Worm (Caenorhabditis elegans) whole organism, mixed stage, embryonic: Measurements from ENCODE around the gene ttn-1.

Experiments
- M03D4.4 ChIP-seq: sonication (generic microtip); optimal IDR thresholded peaks from 2 replicates; lab custom pipeline; 2017; ENCODE audit warnings: mild to moderate bottlenecking, missing genetic modification characterization, missing compliant biosample characterization
- blmp-1 ChIP-seq: fragments of 150-350 bp; optimal IDR thresholded peaks from 2 replicates; lab custom pipeline; 2014; ENCODE audit warnings: missing biosample characterization, missing genetic modification characterization
- ceh-39 ChIP-seq: fragments of 150-350 bp; optimal IDR thresholded peaks from 2 replicates; lab custom pipeline; 2014; ENCODE audit warnings: missing biosample characterization, missing genetic modification characterization
- ceh-43 ChIP-seq: fragments of 200-800 bp; sonication (Bioruptor generic); optimal IDR thresholded peaks from 2 replicates; lab custom pipeline; 2018; ENCODE audit warnings: mild to moderate bottlenecking, missing genetic modification characterization, moderate library complexity, missing compliant biosample characterization
- ceh-83 ChIP-seq: fragments of 200-800 bp; sonication (Bioruptor generic); optimal IDR thresholded peaks from 2 replicates; lab custom pipeline; 2018; ENCODE audit warnings: mild to moderate bottlenecking, missing genetic modification characterization, missing compliant biosample characterization
- ces-1 ChIP-seq: fragments of 150-350 bp; optimal IDR thresholded peaks from 2 replicates; lab custom pipeline; 2014; ENCODE audit warnings: missing biosample characterization, missing genetic modification reagents, missing genetic modification characterization
- cnd-1 ChIP-seq: fragments of 200-800 bp; sonication (Bioruptor generic); optimal IDR thresholded peaks from 2 replicates; lab custom pipeline; 2018; ENCODE audit warnings: mild to moderate bottlenecking, missing genetic modification characterization, missing compliant biosample characterization
- drap-1 ChIP-seq: fragments of 200-800 bp; sonication (Bioruptor generic); optimal IDR thresholded peaks from 3 replicates; lab custom pipeline; 2018; ENCODE audit warnings: mild to moderate bottlenecking, missing genetic modification characterization, missing compliant biosample characterization
- elt-1 ChIP-seq: sonication (generic microtip); optimal IDR thresholded peaks from 2 replicates; lab custom pipeline; 2017; ENCODE audit warnings: missing genetic modification characterization, mild to moderate bottlenecking, missing compliant biosample characterization, antibody characterized with exemption, moderate library complexity, borderline replicate concordance; ENCODE audit not compliant: insufficient read depth
- elt-3 ChIP-seq: fragments of 150-350 bp; optimal IDR thresholded peaks from 2 replicates; lab custom pipeline; 2014; ENCODE audit warnings: missing biosample characterization, missing genetic modification characterization
- flh-1 ChIP-seq: fragments of 200-800 bp; sonication (Bioruptor generic); optimal IDR thresholded peaks from 2 replicates; lab custom pipeline; 2018; ENCODE audit warnings: mild to moderate bottlenecking, missing genetic modification characterization, moderate library complexity, missing compliant biosample characterization
- ham-2 ChIP-seq: fragments of 200-800 bp; sonication (Bioruptor generic); optimal IDR thresholded peaks from 2 replicates; lab custom pipeline; 2018; ENCODE audit warnings: mild to moderate bottlenecking, missing genetic modification characterization, missing compliant biosample characterization
- hlh-1 ChIP-seq: fragments of 150-350 bp; optimal IDR thresholded peaks from 2 replicates; lab custom pipeline; 2014; ENCODE audit warnings: missing biosample characterization, missing genetic modification reagents, missing genetic modification characterization
- lin-13 ChIP-seq: fragments of 150-350 bp; optimal IDR thresholded peaks from 2 replicates; lab custom pipeline; 2014; ENCODE audit warnings: missing biosample characterization, missing genetic modification characterization
- lin-32 ChIP-seq: fragments of 200-800 bp; sonication (Bioruptor generic); optimal IDR thresholded peaks from 2 replicates; lab custom pipeline; 2018; ENCODE audit warnings: mild to moderate bottlenecking, missing genetic modification characterization, missing compliant biosample characterization
- lsy-2 ChIP-seq: fragments of 150-350 bp; optimal IDR thresholded peaks from 2 replicates; lab custom pipeline; 2014; ENCODE audit warnings: missing biosample characterization, missing genetic modification characterization
- mep-1 ChIP-seq: fragments of 150-350 bp; optimal IDR thresholded peaks from 2 replicates; lab custom pipeline; 2017; ENCODE audit warnings: missing biosample characterization, missing genetic modification reagents, missing genetic modification characterization, inconsistent platforms
- mls-2 ChIP-seq: sonication (generic microtip); optimal IDR thresholded peaks from 2 replicates; lab custom pipeline; 2016; ENCODE audit warnings: mild to moderate bottlenecking, missing genetic modification characterization, moderate library complexity, missing compliant biosample characterization
- nhr-12 ChIP-seq: fragments of 150-350 bp; optimal IDR thresholded peaks from 2 replicates; lab custom pipeline; 2014; ENCODE audit warnings: missing biosample characterization, missing genetic modification characterization
- nhr-2 ChIP-seq: fragments of 150-350 bp; optimal IDR thresholded peaks from 2 replicates; lab custom pipeline; 2014; ENCODE audit warnings: missing biosample characterization, missing genetic modification characterization
- nhr-28 ChIP-seq: fragments of 150-350 bp; optimal IDR thresholded peaks from 2 replicates; lab custom pipeline; 2014; ENCODE audit warnings: missing biosample characterization, missing genetic modification characterization
- nhr-76 ChIP-seq: sonication (generic microtip); optimal IDR thresholded peaks from 2 replicates; lab custom pipeline; 2017; ENCODE audit warnings: missing biosample characterization, missing genetic modification characterization
- sem-2 ChIP-seq: fragments of 200-800 bp; sonication (Bioruptor generic); optimal IDR thresholded peaks from 2 replicates; lab custom pipeline; 2018; ENCODE audit warnings: mild to moderate bottlenecking, missing genetic modification characterization, missing compliant biosample characterization
- snpc-4 ChIP-seq: fragments of 150-350 bp; optimal IDR thresholded peaks from 2 replicates; lab custom pipeline; 2014; ENCODE audit warnings: missing biosample characterization, missing genetic modification characterization
- unc-120 ChIP-seq: sonication (generic microtip); optimal IDR thresholded peaks from 2 replicates; lab custom pipeline; 2017; ENCODE audit warnings: missing genetic modification characterization, missing compliant biosample characterization; ENCODE audit not compliant: poor library complexity, severe bottlenecking
- unc-39 ChIP-seq: fragments of 150-350 bp; optimal IDR thresholded peaks from 2 replicates; lab custom pipeline; 2014; ENCODE audit warnings: missing biosample characterization, missing genetic modification characterization
- zip-8 ChIP-seq: fragments of 150-350 bp; optimal IDR thresholded peaks from 2 replicates; lab custom pipeline; 2014; ENCODE audit warnings: missing biosample characterization, missing genetic modification characterization

Gene ttn-1

DNA sequence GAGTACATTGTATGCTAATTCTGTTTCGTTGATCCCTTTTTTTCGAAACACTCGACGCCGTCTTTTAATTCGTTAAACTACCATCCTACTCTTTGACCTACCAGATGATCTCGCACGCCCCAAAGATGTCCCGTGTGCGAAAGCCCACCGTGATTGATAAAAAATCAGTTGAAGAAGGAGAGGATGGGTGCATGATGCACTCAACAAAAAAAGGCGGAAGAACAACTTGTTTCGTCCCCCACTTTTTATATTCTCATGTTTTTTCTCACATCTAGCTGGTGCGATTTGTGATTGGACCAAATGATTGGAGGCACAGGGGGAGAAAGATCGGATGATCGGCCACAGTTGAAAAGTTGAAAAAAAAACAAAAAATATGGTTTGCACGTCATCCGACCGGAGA is 35.9 kb upstream of the ttn-1 start:
- TF ChIP-seq snpc-4 (tag; lab: Kevin White, UChicago) = no peak

DNA sequence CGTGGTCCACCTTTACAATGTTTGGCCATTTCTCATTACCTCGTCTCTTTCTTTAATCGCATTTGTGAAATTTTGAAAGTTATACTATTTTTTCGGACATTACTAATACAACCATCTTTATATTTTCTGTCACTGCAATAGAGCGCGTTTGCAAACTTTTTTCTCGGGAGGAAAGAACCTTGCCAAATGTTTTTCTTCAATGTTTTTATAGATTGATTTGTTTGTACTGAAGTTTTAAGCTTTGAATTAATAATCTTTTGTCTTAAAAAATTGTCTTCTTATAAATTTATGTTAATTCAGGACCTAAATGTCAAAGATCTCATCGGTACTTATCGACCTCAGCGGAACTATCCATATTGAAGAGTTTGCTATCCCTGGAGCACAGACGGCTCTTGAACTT is 32.4 kb upstream of the ttn-1 start, which contains the start of gene K08B12.3:
Gene K08B12.3, plus strand, starts transcription at position 301 of the 400 bp plus-strand sequence.
- no peak for TF ChIP-seq elt-1 (tag; lab: Kevin White, UChicago)
- TF ChIP-seq unc-39 (tag; lab: Kevin White, UChicago) = no peak
- TF ChIP-seq snpc-4 (tag; lab: Kevin White, UChicago) = no peak
- no peak for TF ChIP-seq nhr-28 (tag; lab: Kevin White, UChicago)
- TF ChIP-seq M03D4.4 = no peak
- no peak for TF ChIP-seq ceh-83 (GFP tag; lab: Kevin White, UChicago)
- no peak for TF ChIP-seq sem-2 (GFP tag; lab: Kevin White, UChicago)
- no peak for TF ChIP-seq lsy-2
- no peak for TF ChIP-seq ces-1
- TF ChIP-seq elt-3 (tag; lab: Kevin White, UChicago) = no peak
- TF ChIP-seq blmp-1 (tag; lab: Kevin White, UChicago) = no peak
- no peak for TF ChIP-seq cnd-1 (tag; lab: Kevin White, UChicago)
- no peak for TF ChIP-seq mep-1 (tag; lab: Kevin White, UChicago)
- no peak for TF ChIP-seq flh-1 (GFP tag; lab: Kevin White, UChicago)
- no peak for TF ChIP-seq nhr-76 (tag; lab: Kevin White, UChicago)
- TF ChIP-seq ceh-39 (tag; lab: Kevin White, UChicago) = no peak
- TF ChIP-seq drap-1 (GFP tag; lab: Kevin White, UChicago) = no peak
- TF ChIP-seq unc-120 = no peak
- TF ChIP-seq mls-2 (tag; lab: Kevin White, UChicago) = no peak

DNA sequence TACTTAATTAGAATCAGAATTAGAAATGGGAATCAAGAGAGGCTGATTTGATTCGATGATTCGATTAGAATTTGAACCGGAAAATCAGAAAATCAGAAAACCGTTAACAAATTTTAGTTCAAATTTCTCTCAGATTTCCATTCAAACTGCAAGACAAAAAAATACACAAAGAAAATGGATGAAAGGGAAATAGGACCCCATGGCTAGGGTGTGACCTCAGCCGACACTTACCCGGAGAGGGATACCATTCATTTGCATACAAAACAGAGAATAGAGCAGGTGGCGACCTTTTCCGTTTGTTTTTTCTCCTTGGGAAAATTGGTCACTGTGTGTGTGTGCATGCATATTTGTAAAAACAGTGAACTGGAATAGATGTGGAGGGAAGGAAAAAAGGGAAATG is 31.5 kb upstream of the ttn-1 start:
- TF ChIP-seq unc-39 (tag; lab: Kevin White, UChicago) (no peak), cnd-1 (tag; lab: Kevin White, UChicago) (peak; percentile 19), nhr-28 (tag; lab: Kevin White, UChicago) (no peak), ces-1 (peak; percentile 46), nhr-2 (peak; percentile 95)

DNA sequence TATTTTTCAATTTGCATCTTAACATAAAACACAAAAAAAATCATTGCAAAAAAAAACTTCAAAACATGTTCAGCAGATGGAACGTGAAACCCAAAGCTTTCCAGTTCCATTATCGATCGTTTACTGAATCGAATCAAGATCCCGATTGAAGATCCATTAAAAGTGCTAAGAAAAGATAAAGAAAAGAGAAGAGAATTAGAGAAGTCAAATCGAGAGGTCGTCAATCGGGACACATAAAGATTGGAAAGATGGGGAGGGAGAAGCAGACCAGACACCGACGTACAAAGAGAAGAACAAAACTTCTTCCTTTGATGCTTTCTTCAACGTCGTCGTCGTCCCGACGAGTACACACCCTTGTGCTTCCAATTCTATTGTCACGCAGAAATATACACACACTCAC is 30.5 kb upstream of the ttn-1 start:
- peak; percentile 87 for TF ChIP-seq elt-1 (tag; lab: Kevin White, UChicago)
- no peak for TF ChIP-seq ham-2 (GFP tag; lab: Kevin White, UChicago)
- TF ChIP-seq nhr-2 = no peak
- TF ChIP-seq hlh-1 (tag; lab: Kevin White, UChicago) = no peak
- no peak for TF ChIP-seq lin-32 (GFP tag; lab: Kevin White, UChicago)
- peak; percentile 35 for TF ChIP-seq ces-1
- no peak for TF ChIP-seq lin-13 (tag; lab: Kevin White, UChicago)
- TF ChIP-seq nhr-12 (tag; lab: Kevin White, UChicago) = no peak

DNA sequence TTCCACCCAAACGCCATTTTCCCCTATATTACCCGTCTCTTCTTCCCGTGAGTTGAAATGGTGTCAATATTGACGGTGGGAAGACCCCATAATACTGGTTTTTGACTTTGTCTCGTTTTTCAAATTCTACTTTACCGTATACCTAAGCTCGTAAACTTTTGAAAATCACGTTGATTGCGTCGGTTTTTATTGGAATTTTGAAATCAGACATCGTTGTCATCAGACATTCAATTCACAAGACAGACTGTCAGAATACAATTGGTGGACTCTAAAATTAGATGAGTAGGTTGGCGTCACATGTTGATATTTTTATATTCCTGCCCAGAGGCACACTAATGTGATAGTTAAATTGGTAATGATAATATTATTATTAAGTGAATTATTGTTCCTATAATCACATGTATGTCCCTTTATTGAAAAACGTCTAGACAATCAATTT is 29.5 kb upstream of the ttn-1 start:
- TF ChIP-seq ceh-39 (tag; lab: Kevin White, UChicago) (no peak), blmp-1 (tag; lab: Kevin White, UChicago) (no peak)

DNA sequence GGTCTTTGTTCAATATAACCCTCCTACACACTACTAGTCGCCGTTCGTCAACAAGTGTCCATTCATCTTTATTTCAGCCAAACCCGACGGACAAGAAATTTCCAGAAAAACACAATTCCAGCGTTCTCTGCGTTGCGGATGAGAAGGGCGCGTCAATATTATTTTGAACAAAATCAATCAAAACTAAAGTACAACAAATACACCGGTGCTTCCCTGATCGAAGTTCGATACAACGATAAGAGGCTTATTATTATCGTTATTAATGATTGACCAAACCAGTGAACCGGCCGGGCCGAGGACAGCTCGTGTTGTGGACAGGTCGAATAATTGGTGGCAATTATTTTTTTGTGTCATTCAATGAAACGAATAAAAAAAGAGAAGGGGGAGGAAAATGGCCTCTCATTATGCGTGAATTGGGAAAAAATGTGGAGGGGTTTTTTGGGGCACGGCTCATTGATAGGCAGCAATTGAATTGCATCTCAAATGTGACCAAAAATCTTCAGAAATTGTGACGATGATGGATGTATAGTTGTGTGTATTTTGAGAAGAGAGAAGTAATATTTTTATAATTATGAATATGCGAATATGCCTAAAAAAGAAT is 28.3 kb upstream of the ttn-1 start:
- TF ChIP-seq mls-2 (tag; lab: Kevin White, UChicago) (peak; percentile 35), nhr-12 (tag; lab: Kevin White, UChicago) (no peak), ceh-43 (GFP tag; lab: Kevin White, UChicago) (peak; percentile 69), nhr-2 (peak; percentile 15), ceh-83 (GFP tag; lab: Kevin White, UChicago) (no peak), flh-1 (GFP tag; lab: Kevin White, UChicago) (no peak), ces-1 (no peak), zip-8 (tag; lab: Kevin White, UChicago) (no peak)
